Worm (Caenorhabditis elegans) whole organism, young adult: ENCODE data around the gene rcan-1.

ENCODE experiments used
- B0019.2 ChIP-seq: fragments of 200-800 bp; sonication (Bioruptor generic); conservative IDR thresholded peaks from 2 replicates; pipeline ENCODE4 v1.3.6; 2022; ENCODE audit warnings: missing genetic modification reagents, missing genetic modification characterization, missing compliant biosample characterization
- B0035.1 ChIP-seq: sonication (generic microtip); optimal IDR thresholded peaks from 2 replicates; lab custom pipeline; 2016; ENCODE audit warnings: missing genetic modification characterization, mild to moderate bottlenecking, missing compliant biosample characterization, missing genotype, missing genetic modification reagents
- B0261.1 ChIP-seq: sonication (generic microtip); optimal IDR thresholded peaks from 2 replicates; lab custom pipeline; 2016; ENCODE audit warnings: mild to moderate bottlenecking, missing genetic modification characterization, moderate library complexity, missing compliant biosample characterization
- B0336.3 ChIP-seq: fragments of 200-800 bp; sonication (Bioruptor generic); IDR thresholded peaks from 2 replicates; pipeline ENCODE4 v1.3.6; 2022; ENCODE audit warnings: missing genetic modification characterization, missing compliant biosample characterization
- F10E7.11 ChIP-seq: sonication (generic microtip); optimal IDR thresholded peaks from 2 replicates; lab custom pipeline; 2017; ENCODE audit warnings: mild to moderate bottlenecking, missing genetic modification characterization, moderate library complexity, missing compliant biosample characterization
- F52B5.7 ChIP-seq: sonication (generic microtip); optimal IDR thresholded peaks from 2 replicates; lab custom pipeline; 2016; ENCODE audit warnings: mild to moderate bottlenecking, missing genetic modification characterization, missing compliant biosample characterization
- T26A5.8 ChIP-seq: sonication (generic microtip); optimal IDR thresholded peaks from 2 replicates; lab custom pipeline; 2016; ENCODE audit warnings: missing genetic modification characterization, missing compliant biosample characterization
- Y53G8AR.9 ChIP-seq: fragments of 200-800 bp; sonication (Bioruptor generic); conservative IDR thresholded peaks from 2 replicates; pipeline ENCODE4 v1.3.6; 2022; ENCODE audit warnings: missing genetic modification reagents, missing genetic modification characterization, missing compliant biosample characterization
- Y56A3A.18 ChIP-seq: fragments of 200-800 bp; sonication (Bioruptor generic); IDR thresholded peaks from 2 replicates; pipeline ENCODE4 v1.3.6; 2022; ENCODE audit warnings: missing genetic modification reagents, missing genetic modification characterization, missing compliant biosample characterization
- Y79H2A.3 ChIP-seq: fragments of 200-800 bp; sonication (Bioruptor generic); conservative IDR thresholded peaks from 2 replicates; pipeline ENCODE4 v1.3.6; 2022; ENCODE audit warnings: missing genetic modification reagents, missing genetic modification characterization, missing compliant biosample characterization
- aptf-3 ChIP-seq: fragments of 200-800 bp; sonication (Bioruptor generic); IDR thresholded peaks from 2 replicates; pipeline ENCODE4 v1.3.6; 2022; ENCODE audit warnings: missing genetic modification characterization, missing compliant biosample characterization
- athp-1 ChIP-seq: sonication (generic microtip); optimal IDR thresholded peaks from 2 replicates; lab custom pipeline; 2017; ENCODE audit warnings: mild to moderate bottlenecking, missing genetic modification characterization, missing compliant biosample characterization
- attf-6 ChIP-seq: fragments of 200-800 bp; sonication (Bioruptor generic); IDR thresholded peaks from 2 replicates; pipeline ENCODE4 v1.3.6; 2022; ENCODE audit warnings: missing genetic modification reagents, missing genetic modification characterization, missing compliant biosample characterization
- ceh-100 ChIP-seq: fragments of 200-800 bp; sonication (Bioruptor generic); IDR thresholded peaks from 2 replicates; pipeline ENCODE4 v1.3.6; 2022; ENCODE audit warnings: missing genetic modification reagents, missing genetic modification characterization, missing compliant biosample characterization
- ceh-27 ChIP-seq: fragments of 200-800 bp; sonication (Bioruptor generic); optimal IDR thresholded peaks from 2 replicates; lab custom pipeline; 2018; ENCODE audit warnings: mild to moderate bottlenecking, missing genetic modification characterization, moderate library complexity, missing compliant biosample characterization
- ceh-91 ChIP-seq: fragments of 200-800 bp; sonication (Bioruptor generic); IDR thresholded peaks from 2 replicates; pipeline ENCODE4 v1.3.6; 2022; ENCODE audit warnings: missing genetic modification reagents, missing genetic modification characterization, missing compliant biosample characterization
- chd-7 ChIP-seq: sonication (generic microtip); optimal IDR thresholded peaks from 2 replicates; lab custom pipeline; 2016; ENCODE audit warnings: mild to moderate bottlenecking, missing genetic modification characterization, moderate library complexity, missing compliant biosample characterization
- dpl-1 ChIP-seq: fragments of 150-350 bp; optimal IDR thresholded peaks from 2 replicates; lab custom pipeline; 2014; ENCODE audit warnings: missing biosample characterization, missing genetic modification reagents, missing genetic modification characterization
- efl-1 ChIP-seq: fragments of 150-350 bp; optimal IDR thresholded peaks from 2 replicates; lab custom pipeline; 2014; ENCODE audit warnings: missing biosample characterization, missing genetic modification reagents, missing genetic modification characterization
- egl-44 ChIP-seq: fragments of 200-800 bp; sonication (Bioruptor generic); IDR thresholded peaks from 2 replicates; pipeline ENCODE4 v1.3.6; 2022; ENCODE audit warnings: missing genetic modification reagents, missing genetic modification characterization, missing compliant biosample characterization
- fkh-3 ChIP-seq: sonication (generic microtip); optimal IDR thresholded peaks from 2 replicates; lab custom pipeline; 2016; ENCODE audit warnings: mild to moderate bottlenecking, missing genetic modification characterization, missing compliant biosample characterization
- hlh-12 ChIP-seq: sonication (generic microtip); optimal IDR thresholded peaks from 2 replicates; lab custom pipeline; 2016; ENCODE audit warnings: missing genetic modification characterization, missing compliant biosample characterization
- hsf-1 ChIP-seq: fragments of 200-800 bp; sonication (Bioruptor generic); IDR thresholded peaks from 2 replicates; pipeline ENCODE4 v1.3.6; 2022; ENCODE audit warnings: missing genetic modification reagents, missing genetic modification characterization, missing compliant biosample characterization
- let-607 ChIP-seq, 2 experiments: fragments of 200-800 bp in 1 of 2; sonication (Bioruptor generic) in 1 of 2; sonication (generic microtip) in 1 of 2; optimal IDR thresholded peaks; 2 replicates each; lab custom pipeline; 2016 to 2018; ENCODE audit warnings: mild to moderate bottlenecking in 2 of 2, missing compliant biosample characterization in 2 of 2, missing genetic modification characterization in 2 of 2, moderate library complexity in 2 of 2, missing genotype in 1 of 2
- lin-35 ChIP-seq, 3 experiments: fragments of 150-350 bp in 2 of 3; sonication (generic microtip) in 1 of 3; optimal IDR thresholded peaks; 2 replicates each; lab custom pipeline; 2014 to 2018; ENCODE audit warnings: missing biosample characterization in 3 of 3, missing genetic modification characterization in 3 of 3, missing genetic modification reagents in 3 of 3
- lsy-27 ChIP-seq: sonication (generic microtip); optimal IDR thresholded peaks from 2 replicates; lab custom pipeline; 2017; ENCODE audit warnings: missing genetic modification characterization, mild to moderate bottlenecking, missing compliant biosample characterization, antibody characterized with exemption, missing genotype, borderline replicate concordance; ENCODE audit not compliant: insufficient read depth
- madf-3 ChIP-seq: fragments of 200-800 bp; sonication (Bioruptor generic); IDR thresholded peaks from 2 replicates; pipeline ENCODE4 v1.3.6; 2022; ENCODE audit warnings: missing genetic modification reagents, missing genetic modification characterization, missing compliant biosample characterization
- mes-4 ChIP-seq: sonication (generic microtip); optimal IDR thresholded peaks from 2 replicates; lab custom pipeline; 2016; ENCODE audit warnings: missing genotype, missing genetic modification characterization, missing compliant biosample characterization
- nfya-2 ChIP-seq: fragments of 200-800 bp; sonication (Bioruptor generic); IDR thresholded peaks from 2 replicates; pipeline ENCODE4 v1.3.6; 2022; ENCODE audit warnings: missing genetic modification reagents, missing genetic modification characterization, missing compliant biosample characterization
- nfyb-1 ChIP-seq: fragments of 200-800 bp; sonication (Bioruptor generic); IDR thresholded peaks from 2 replicates; pipeline ENCODE4 v1.3.6; 2022; ENCODE audit warnings: missing genetic modification reagents, missing genetic modification characterization, missing compliant biosample characterization
- nhr-120 ChIP-seq: fragments of 200-800 bp; sonication (Bioruptor generic); IDR thresholded peaks from 2 replicates; pipeline ENCODE4 v1.3.6; 2022; ENCODE audit warnings: missing genetic modification characterization, missing compliant biosample characterization
- nhr-179 ChIP-seq: sonication (generic microtip); optimal IDR thresholded peaks from 2 replicates; lab custom pipeline; 2016; ENCODE audit warnings: mild to moderate bottlenecking, missing genetic modification characterization, missing compliant biosample characterization
- pbrm-1 ChIP-seq: fragments of 200-800 bp; sonication (Bioruptor generic); IDR thresholded peaks from 2 replicates; pipeline ENCODE4 v1.3.6; 2022; ENCODE audit warnings: missing genetic modification reagents, missing genetic modification characterization, missing compliant biosample characterization
- rpc-1 ChIP-seq, 2 experiments: fragments of 150-350 bp in 1 of 2; sonication (generic microtip) in 1 of 2; optimal IDR thresholded peaks; 2 replicates each; lab custom pipeline; 2014 to 2018; ENCODE audit warnings: missing biosample characterization in 1 of 2, missing genetic modification characterization in 1 of 2, missing genetic modification reagents in 1 of 2, missing genotype in 1 of 2
- snpc-1.1 ChIP-seq: sonication (generic microtip); optimal IDR thresholded peaks from 2 replicates; lab custom pipeline; 2017; ENCODE audit warnings: missing genetic modification characterization, mild to moderate bottlenecking, missing compliant biosample characterization, antibody characterized with exemption, moderate library complexity, missing genotype, missing genetic modification reagents; ENCODE audit not compliant: insufficient read depth
- snpc-3.4 ChIP-seq: sonication (generic microtip); optimal IDR thresholded peaks from 2 replicates; lab custom pipeline; 2017; ENCODE audit warnings: missing genetic modification characterization, mild to moderate bottlenecking, missing compliant biosample characterization, antibody characterized with exemption, moderate library complexity, missing genotype, missing genetic modification reagents
- snpc-4 ChIP-seq, 5 experiments: fragments of 150-350 bp in 1 of 5; sonication (generic microtip) in 4 of 5; optimal IDR thresholded peaks; 2 replicates each; lab custom pipeline; 2014 to 2018; ENCODE audit warnings: missing genetic modification characterization in 5 of 5, missing biosample characterization in 3 of 5, antibody characterized with exemption in 2 of 5, mild to moderate bottlenecking in 2 of 5, missing compliant biosample characterization in 2 of 5, missing genotype in 2 of 5, moderate library complexity in 2 of 5, missing genetic modification reagents in 1 of 5
- tbp1 ChIP-seq: fragments of 200-800 bp; sonication (Bioruptor generic); optimal IDR thresholded peaks from 2 replicates; lab custom pipeline; 2018; ENCODE audit warnings: mild to moderate bottlenecking, missing genetic modification characterization, missing compliant biosample characterization
- zim-3 ChIP-seq: sonication (generic microtip); optimal IDR thresholded peaks from 2 replicates; lab custom pipeline; 2017; ENCODE audit warnings: mild to moderate bottlenecking, missing genetic modification characterization, moderate library complexity, missing compliant biosample characterization
- ztf-25 ChIP-seq: fragments of 200-800 bp; sonication (Bioruptor generic); IDR thresholded peaks from 2 replicates; pipeline ENCODE4 v1.3.6; 2022; ENCODE audit warnings: missing genetic modification reagents, missing genetic modification characterization, missing compliant biosample characterization

Gene rcan-1

DNA sequence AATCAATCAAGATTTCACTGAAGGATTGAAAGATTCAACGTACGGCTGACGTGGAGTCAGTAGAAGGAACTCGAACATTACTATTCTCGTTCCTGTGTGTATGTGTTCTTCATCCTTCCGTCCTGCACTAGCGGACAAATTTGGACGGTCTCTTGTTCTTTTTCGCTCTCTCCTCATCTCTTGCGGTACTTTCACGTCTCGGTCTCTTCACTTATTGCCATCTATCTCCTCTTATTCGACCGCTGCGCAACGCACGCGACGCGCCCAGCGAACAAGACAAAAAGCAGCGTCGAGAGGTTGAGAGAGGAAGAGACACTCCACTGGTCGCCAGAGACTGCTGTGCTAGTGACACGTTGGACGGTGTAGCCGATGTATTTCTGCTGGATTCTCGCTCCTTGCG lies 31.6 kb upstream of the rcan-1 start (continued):
- TF ChIP-seq F10E7.11 (peak; percentile 40), ztf-25 (no peak), nhr-120 (GFP tag; lab: Robert Waterston, UW) (no peak), ceh-27 (GFP tag; lab: Kevin White, UChicago) (peak; percentile 87), hlh-12 (tag; lab: Kevin White, UChicago) (no peak), egl-44 (GFP tag; lab: Robert Waterston, UW) (no peak), tbp1 (GFP tag; lab: Kevin White, UChicago) (peak; percentile 45), chd-7 (tag; lab: Kevin White, UChicago) (peak; percentile 11), pbrm-1 (GFP tag; lab: Robert Waterston, UW) (peak; percentile 44), F52B5.7 (no peak), snpc-4 (GFP tag; optimal IDR thresholded peaks at IDR 0.05; lab: Kevin White, UChicago) (no peak), snpc-4 (tag; optimal IDR thresholded peaks at IDR 0.05; lab: Kevin White, UChicago) (peak in 2 of 4 experiments; percentile 38), snpc-3.4 (tag; lab: Kevin White, UChicago) (no peak), nhr-179 (tag; lab: Kevin White, UChicago) (no peak), dpl-1 (GFP tag; lab: Kevin White, UChicago) (no peak), B0035.1 (tag; lab: Kevin White, UChicago) (no peak), mes-4 (tag; lab: Kevin White, UChicago) (no peak), nfya-2 (GFP tag; lab: Robert Waterston, UW) (no peak), lin-35 (GFP tag; optimal IDR thresholded peaks at IDR 0.05; lab: Kevin White, UChicago) (peak in 1 of 3 experiments; percentile 44), B0261.1 (no peak), nfyb-1 (GFP tag; lab: Robert Waterston, UW) (peak; percentile 40; the same call in 1 of the 2 replicates), B0019.2 (GFP tag; lab: Robert Waterston, UW) (no peak), athp-1 (no peak), lsy-27 (tag; lab: Kevin White, UChicago) (no peak), T26A5.8 (tag; lab: Kevin White, UChicago) (no peak), attf-6 (GFP tag; lab: Robert Waterston, UW) (0 out of 2 replicates have a peak, but pooled peaks have one; percentile 26), hsf-1 (0 out of 2 replicates have a peak, but pooled peaks have one; percentile 41), ceh-100 (no peak)

DNA sequence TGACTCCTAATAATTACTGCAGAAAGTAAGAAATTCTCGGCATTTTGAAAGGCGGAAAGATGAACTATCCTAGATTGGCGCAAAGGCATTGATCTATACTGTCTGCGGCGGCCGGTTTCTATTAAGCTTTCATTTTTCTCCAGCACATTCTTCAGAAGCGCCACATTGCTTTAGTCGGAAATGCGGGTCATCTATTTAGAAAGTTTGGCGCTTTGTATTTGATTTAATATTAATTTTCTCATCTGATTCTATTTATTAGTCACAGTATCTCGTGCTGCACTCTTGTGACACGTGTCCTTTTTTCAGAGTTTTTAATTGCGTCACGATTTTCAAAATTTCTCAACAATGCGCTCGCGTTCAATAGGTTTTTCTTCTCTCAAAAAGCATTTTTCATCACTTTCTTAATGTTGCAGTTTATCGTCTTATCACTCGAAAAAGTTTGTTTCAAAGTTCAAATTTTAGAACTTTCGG lies 31.1 kb upstream of the rcan-1 start:
- TF ChIP-seq nfyb-1 (GFP tag; lab: Robert Waterston, UW) = 0 out of 2 replicates have a peak, but pooled peaks have one; percentile 11
- no peak for TF ChIP-seq athp-1
- TF ChIP-seq fkh-3 (tag; lab: Kevin White, UChicago) = no peak
- TF ChIP-seq Y79H2A.3 (GFP tag; lab: Robert Waterston, UW) = no peak
- no peak for TF ChIP-seq nhr-179 (tag; lab: Kevin White, UChicago)
- no peak for TF ChIP-seq rpc-1 (optimal IDR thresholded peaks at IDR 0.05; lab: Kevin White, UChicago)
- no peak for TF ChIP-seq rpc-1 (tag; optimal IDR thresholded peaks at IDR 0.05; lab: Kevin White, UChicago)
- peak; percentile 50 for TF ChIP-seq snpc-3.4 (tag; lab: Kevin White, UChicago)
- peak; percentile 1 for TF ChIP-seq efl-1 (GFP tag; lab: Kevin White, UChicago)
- peak; percentile 64; the same call in 1 of the 2 replicates for TF ChIP-seq Y53G8AR.9
- TF ChIP-seq aptf-3 (GFP tag; lab: Robert Waterston, UW) = no peak
- TF ChIP-seq B0336.3 (GFP tag; lab: Robert Waterston, UW) = peak; percentile 50; the same call in 1 of the 2 replicates
- peak in 1 of 2 experiments; percentile 90 for TF ChIP-seq let-607 (tag; optimal IDR thresholded peaks at IDR 0.05; lab: Kevin White, UChicago)
- no peak for TF ChIP-seq attf-6 (GFP tag; lab: Robert Waterston, UW)
- TF ChIP-seq ceh-91 (GFP tag; lab: Robert Waterston, UW) = no peak
- 0 out of 2 replicates have a peak, but pooled peaks have one; percentile 47 for TF ChIP-seq madf-3 (GFP tag; lab: Robert Waterston, UW)
- no peak for TF ChIP-seq snpc-1.1 (tag; lab: Kevin White, UChicago)
- no peak for TF ChIP-seq zim-3 (tag; lab: Kevin White, UChicago)
- 0 out of 2 replicates have a peak, but pooled peaks have one; percentile 23 for TF ChIP-seq Y56A3A.18 (GFP tag; lab: Robert Waterston, UW)
- no peak for TF ChIP-seq snpc-4 (GFP tag; optimal IDR thresholded peaks at IDR 0.05; lab: Kevin White, UChicago)
- TF ChIP-seq snpc-4 (tag; optimal IDR thresholded peaks at IDR 0.05; lab: Kevin White, UChicago) = no peak
- TF ChIP-seq, all 124 proteins: peak for 8
